Worm (Caenorhabditis elegans) whole organism, L2 larva: ENCODE measurements around the gene C28A5.1.

Experiments used
- F13H6.1 ChIP-seq: sonication (generic microtip); optimal IDR thresholded peaks from 2 replicates; lab custom pipeline; 2016; ENCODE audit warnings: missing genetic modification characterization, missing compliant biosample characterization
- ZK546.5 ChIP-seq: sonication (generic microtip); optimal IDR thresholded peaks from 2 replicates; lab custom pipeline; 2017; ENCODE audit warnings: missing biosample characterization, missing genetic modification characterization
- egl-27 ChIP-seq: sonication (generic microtip); optimal IDR thresholded peaks from 3 replicates; lab custom pipeline; 2017; ENCODE audit warnings: missing biosample characterization, missing genetic modification reagents, missing genetic modification characterization
- lin-11 ChIP-seq: fragments of 150-350 bp; sonication (generic microtip); optimal IDR thresholded peaks from 2 replicates; lab custom pipeline; 2014; ENCODE audit warnings: missing biosample characterization, missing genetic modification characterization, inconsistent platforms, mixed read lengths
- nhr-25 ChIP-seq: fragments of 150-350 bp; sonication (generic microtip); optimal IDR thresholded peaks from 3 replicates; lab custom pipeline; 2014; ENCODE audit warnings: missing biosample characterization, missing genetic modification characterization
- nhr-77 ChIP-seq: fragments of 150-350 bp; optimal IDR thresholded peaks from 2 replicates; lab custom pipeline; 2014; ENCODE audit warnings: missing biosample characterization, missing genetic modification characterization
- unc-62 ChIP-seq: fragments of 150-350 bp; optimal IDR thresholded peaks from 2 replicates; lab custom pipeline; 2014; ENCODE audit warnings: missing biosample characterization, missing genetic modification reagents, missing genetic modification characterization

DNA sequence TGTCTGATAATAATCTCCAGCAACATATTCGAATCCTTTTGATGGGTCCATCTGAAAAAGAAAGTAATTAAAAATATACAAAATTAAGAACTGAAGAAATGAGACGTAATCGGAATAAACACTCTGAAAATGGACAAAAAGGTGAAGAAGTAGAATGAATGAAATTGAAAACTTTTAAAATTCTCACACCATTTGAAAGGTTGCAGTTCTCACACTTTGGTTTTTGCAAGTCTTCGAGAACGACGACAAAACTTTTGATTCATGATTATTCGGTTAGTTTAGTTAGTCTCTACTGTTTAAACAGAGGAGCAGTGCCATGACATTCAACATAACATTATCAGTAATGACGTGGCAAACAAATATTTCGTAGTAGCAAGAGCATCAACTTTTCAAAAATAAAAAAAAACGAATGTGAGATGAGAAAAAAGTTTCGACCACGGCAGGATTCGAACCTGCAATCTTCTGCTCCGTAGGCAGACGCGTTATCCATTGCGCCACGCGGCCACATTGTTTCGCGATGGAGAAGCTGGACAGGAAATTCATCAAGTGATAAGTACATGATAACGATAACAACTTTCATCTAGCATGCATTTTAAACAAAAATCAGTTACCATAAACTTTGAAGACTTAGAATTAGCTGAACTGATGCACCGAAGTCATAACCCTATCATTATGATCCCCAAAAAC lies 15.9 kb upstream of the C28A5.1 start, which contains the start of gene ceh-43:
- no peak for TF ChIP-seq nhr-25 (tag; lab: Kevin White, UChicago)
- no peak for TF ChIP-seq unc-62 (GFP tag; lab: Kevin White, UChicago)
- TF ChIP-seq lin-11 (tag; lab: Kevin White, UChicago), result no peak
- no peak for TF ChIP-seq F13H6.1 (tag; lab: Kevin White, UChicago)
- no peak for TF ChIP-seq egl-27 (tag; lab: Kevin White, UChicago)
- TF ChIP-seq ZK546.5 (tag; lab: Kevin White, UChicago), result no peak
- TF ChIP-seq nhr-77 (tag; lab: Kevin White, UChicago), result no peak
